Fruit fly (Drosophila melanogaster) whole organism, pupa: ENCODE data around the gene CG15765.

Source experiments
- CG10348 ChIP-seq: fragments of 200-800 bp; sonication (Bioruptor generic); IDR thresholded peaks from 2 replicates; pipeline ENCODE4 v1.3.6; 2022; ENCODE audit warnings: missing biosample characterization, missing genetic modification characterization
- CG14655 ChIP-seq: fragments of 200-800 bp; sonication (Bioruptor generic); optimal IDR thresholded peaks from 3 replicates; lab custom pipeline; 2017; ENCODE audit warnings: mild to moderate bottlenecking, missing biosample characterization, missing genetic modification reagents, missing genetic modification characterization
- CG32121 ChIP-seq: fragments of 200-800 bp; sonication (Bioruptor generic); IDR thresholded peaks from 2 replicates; pipeline ENCODE4 v1.3.6; 2022; ENCODE audit warnings: missing biosample characterization, missing genetic modification characterization
- CG4496 ChIP-seq: fragments of 200-800 bp; sonication (Bioruptor generic); IDR thresholded peaks from 3 replicates; pipeline ENCODE4 v1.3.6; 2022; ENCODE audit warnings: missing biosample characterization, missing genetic modification characterization
- CG8159 ChIP-seq: fragments of 200-800 bp; sonication (Bioruptor generic); optimal IDR thresholded peaks from 3 replicates; lab custom pipeline; 2018; ENCODE audit warnings: missing biosample characterization, mild to moderate bottlenecking, missing genetic modification characterization, moderate library complexity
- EcR ChIP-seq: fragments of 200-800 bp; sonication (Bioruptor generic); optimal IDR thresholded peaks from 3 replicates; lab custom pipeline; 2019; ENCODE audit warnings: missing biosample characterization, missing genetic modification characterization, mild to moderate bottlenecking, moderate library complexity, missing genetic modification reagents
- Ets98B ChIP-seq: fragments of 200-800 bp; sonication (Bioruptor generic); IDR thresholded peaks from 2 replicates; pipeline ENCODE4 v1.3.6; 2022; ENCODE audit warnings: missing biosample characterization, missing genetic modification characterization
- Pif1A ChIP-seq: fragments of 200-800 bp; sonication (Bioruptor generic); optimal IDR thresholded peaks from 3 replicates; lab custom pipeline; 2016; ENCODE audit warnings: missing biosample characterization, missing genetic modification characterization
- Pif1B ChIP-seq: fragments of 200-800 bp; sonication (Bioruptor generic); optimal IDR thresholded peaks from 3 replicates; lab custom pipeline; 2016; ENCODE audit warnings: missing biosample characterization, missing genetic modification characterization
- gl ChIP-seq: fragments of 200-800 bp; sonication (Bioruptor generic); optimal IDR thresholded peaks from 2 replicates; lab custom pipeline; 2018; ENCODE audit warnings: missing biosample characterization, mild to moderate bottlenecking, missing genetic modification characterization
- rn ChIP-seq: fragments of 200-800 bp; sonication (Bioruptor generic); IDR thresholded peaks from 2 replicates; pipeline ENCODE4 v1.3.6; 2022; ENCODE audit warnings: missing biosample characterization, missing genetic modification characterization

dm6 chrX:5885973-5886372 is 67.6 kb downstream of the CG15765 start:
- TF ChIP-seq CG4496 (GFP tag; lab: Robert Waterston, UW) (0 out of 3 replicates have a peak, but pooled peaks have one; percentile 20), CG8159 (tag; lab: Kevin White, UChicago) (peak; percentile 25), Pif1A (GFP tag; lab: Kevin White, UChicago) (peak; percentile 13), gl (no peak), rn (no peak), Ets98B (no peak), CG14655 (GFP tag; lab: Kevin White, UChicago) (peak; percentile 3), Pif1B (GFP tag; lab: Kevin White, UChicago) (no peak), CG32121 (GFP tag; lab: Robert Waterston, UW) (no peak), EcR (GFP tag; lab: Kevin White, UChicago) (no peak), CG10348 (GFP tag; lab: Robert Waterston, UW) (no peak)
